Fruit fly (Drosophila melanogaster): Measurements from ENCODE around the gene CG5984.

Gene CG5984

dm6 chr3R:27222013-27222673 is 25.6 kb downstream of the CG5984 start:
- TF ChIP-seq psq (GFP tag; optimal IDR thresholded peaks at IDR 0.05), result peak; percentile 2
- TF ChIP-seq Sp1 (GFP tag; optimal IDR thresholded peaks at IDR 0.05), result no peak
- TF ChIP-seq rgr (GFP tag; optimal IDR thresholded peaks at IDR 0.05), result peak; percentile 1
- TF ChIP-seq HLH106 (tag; optimal IDR thresholded peaks at IDR 0.05), result peak; percentile 50
- TF ChIP-seq woc (GFP tag; optimal IDR thresholded peaks at IDR 0.05), result peak; percentile 75
- TF ChIP-seq foxo (GFP tag; optimal IDR thresholded peaks at IDR 0.05), result peak in 1 of 2 experiments; percentile 58
- TF ChIP-seq ey (GFP tag; optimal IDR thresholded peaks at IDR 0.05), result peak; percentile 25
- no peak for TF ChIP-seq CG9705 (GFP tag; optimal IDR thresholded peaks at IDR 0.05)
- TF ChIP-seq Hr83 (GFP tag; optimal IDR thresholded peaks at IDR 0.05; ENCODE audit: poor library complexity, severe bottlenecking), result no peak
- TF ChIP-seq OdsH (GFP tag; optimal IDR thresholded peaks at IDR 0.05), result peak; percentile 15
- TF ChIP-seq CG32264 (GFP tag; optimal IDR thresholded peaks at IDR 0.05), result no peak
- TF ChIP-seq Hnf4 (GFP tag; optimal IDR thresholded peaks at IDR 0.05), result peak; percentile 20
- TF ChIP-seq fru (GFP tag; optimal IDR thresholded peaks at IDR 0.05), result peak; percentile 55
- peak; percentile 23 for TF ChIP-seq h (GFP tag; optimal IDR thresholded peaks at IDR 0.05)

dm6 chr3R:27220829-27221463 is 26.8 kb downstream of the CG5984 start:
- TF ChIP-seq tai (GFP tag; optimal IDR thresholded peaks at IDR 0.05), result no peak
- no peak for TF ChIP-seq jim (GFP tag; optimal IDR thresholded peaks at IDR 0.05)
- peak; percentile 8 for TF ChIP-seq rgr (GFP tag; optimal IDR thresholded peaks at IDR 0.05)
- TF ChIP-seq woc (GFP tag; optimal IDR thresholded peaks at IDR 0.05), result peak; percentile 77
- TF ChIP-seq Dif (GFP tag; optimal IDR thresholded peaks at IDR 0.05; ENCODE audit: partially characterized antibody), result peak; percentile 37

dm6 chr3R:27218814-27219213 is 29.0 kb downstream of the CG5984 start:
- peak; percentile 11 for TF ChIP-seq Dif (GFP tag; optimal IDR thresholded peaks at IDR 0.05; ENCODE audit: partially characterized antibody)
- peak; percentile 74 for TF ChIP-seq woc (GFP tag; optimal IDR thresholded peaks at IDR 0.05)
- TF ChIP-seq br (GFP tag; optimal IDR thresholded peaks at IDR 0.05), result no peak
- peak; percentile 27 for TF ChIP-seq Vsx2 (GFP tag; optimal IDR thresholded peaks at IDR 0.05; ENCODE audit: partially characterized antibody)

dm6 chr3R:27218288-27218687 is 29.5 kb downstream of the CG5984 start:
- TF ChIP-seq CG32264 (GFP tag; optimal IDR thresholded peaks at IDR 0.05), result no peak
- TF ChIP-seq jim (GFP tag; optimal IDR thresholded peaks at IDR 0.05), result no peak
- no peak for TF ChIP-seq pan (optimal IDR thresholded peaks at IDR 0.05)
- TF ChIP-seq foxo (GFP tag; optimal IDR thresholded peaks at IDR 0.05), result no peak
- TF ChIP-seq brk (GFP tag; optimal IDR thresholded peaks at IDR 0.05), result no peak
- TF ChIP-seq sage (GFP tag; optimal IDR thresholded peaks at IDR 0.05), result no peak
- TF ChIP-seq Sp1 (GFP tag; optimal IDR thresholded peaks at IDR 0.05), result no peak
- no peak for TF ChIP-seq Jra (GFP tag; optimal IDR thresholded peaks at IDR 0.05)
- no peak for TF ChIP-seq CrebA (GFP tag; optimal IDR thresholded peaks at IDR 0.05; ENCODE audit: borderline replicate concordance)
- no peak for TF ChIP-seq Hr78 (GFP tag; optimal IDR thresholded peaks at IDR 0.05)
- TF ChIP-seq Vsx2 (GFP tag; optimal IDR thresholded peaks at IDR 0.05; ENCODE audit: partially characterized antibody), result no peak
- no peak for TF ChIP-seq ey (GFP tag; optimal IDR thresholded peaks at IDR 0.05)
- TF ChIP-seq Mio (GFP tag; optimal IDR thresholded peaks at IDR 0.05), result no peak
- no peak for TF ChIP-seq br (GFP tag; optimal IDR thresholded peaks at IDR 0.05)
- no peak for TF ChIP-seq Dfd (GFP tag; optimal IDR thresholded peaks at IDR 0.05)
- TF ChIP-seq tai (GFP tag; optimal IDR thresholded peaks at IDR 0.05), result no peak

- TF ChIP-seq N (GFP tag; optimal IDR thresholded peaks at IDR 0.05) (no peak), br (GFP tag; optimal IDR thresholded peaks at IDR 0.05) (peak; percentile 46), dl (GFP tag; optimal IDR thresholded peaks at IDR 0.05; ENCODE audit: insufficient read depth in 1 of 2, partially characterized antibody in 2 of 2) (no peak), Hr83 (GFP tag; optimal IDR thresholded peaks at IDR 0.05; ENCODE audit: poor library complexity, severe bottlenecking) (no peak), CrebA (GFP tag; optimal IDR thresholded peaks at IDR 0.05; ENCODE audit: borderline replicate concordance) (no peak), woc (GFP tag; optimal IDR thresholded peaks at IDR 0.05) (peak; percentile 96), fru (GFP tag; optimal IDR thresholded peaks at IDR 0.05) (peak; percentile 76), tai (GFP tag; optimal IDR thresholded peaks at IDR 0.05) (no peak), foxo (GFP tag; optimal IDR thresholded peaks at IDR 0.05) (peak in 1 of 2 experiments; percentile 67), psq (GFP tag; optimal IDR thresholded peaks at IDR 0.05) (peak; percentile 69), dmrt93B (GFP tag; optimal IDR thresholded peaks at IDR 0.05) (peak; percentile 35), lola (GFP tag; optimal IDR thresholded peaks at IDR 0.05) (no peak), OdsH (GFP tag; optimal IDR thresholded peaks at IDR 0.05) (peak; percentile 75), Myc (optimal IDR thresholded peaks at IDR 0.05) (no peak), h (GFP tag; optimal IDR thresholded peaks at IDR 0.05) (peak; percentile 76), sage (GFP tag; optimal IDR thresholded peaks at IDR 0.05) (peak; percentile 25), Rel (GFP tag; optimal IDR thresholded peaks at IDR 0.05) (peak; percentile 29), Rel (tag; optimal IDR thresholded peaks at IDR 0.05) (no peak), Sp1 (GFP tag; optimal IDR thresholded peaks at IDR 0.05) (peak; percentile 72), jim (GFP tag; optimal IDR thresholded peaks at IDR 0.05) (no peak), sv (GFP tag; optimal IDR thresholded peaks at IDR 0.05) (no peak), CG32264 (GFP tag; optimal IDR thresholded peaks at IDR 0.05) (no peak), rgr (GFP tag; optimal IDR thresholded peaks at IDR 0.05) (peak; percentile 59), Vsx2 (GFP tag; optimal IDR thresholded peaks at IDR 0.05; ENCODE audit: partially characterized antibody) (no peak), Hnf4 (GFP tag; optimal IDR thresholded peaks at IDR 0.05) (peak; percentile 36), Dif (GFP tag; optimal IDR thresholded peaks at IDR 0.05; ENCODE audit: partially characterized antibody) (no peak), Hr78 (GFP tag; optimal IDR thresholded peaks at IDR 0.05) (no peak)
Observed at dm6 chr3R:27217465-27218059, 30.2 kb downstream of the CG5984 start.

All from whole organism, wandering third instar larva.